Worm (Caenorhabditis elegans): ENCODE measurements around the gene srx-19.

Gene srx-19

DNA sequence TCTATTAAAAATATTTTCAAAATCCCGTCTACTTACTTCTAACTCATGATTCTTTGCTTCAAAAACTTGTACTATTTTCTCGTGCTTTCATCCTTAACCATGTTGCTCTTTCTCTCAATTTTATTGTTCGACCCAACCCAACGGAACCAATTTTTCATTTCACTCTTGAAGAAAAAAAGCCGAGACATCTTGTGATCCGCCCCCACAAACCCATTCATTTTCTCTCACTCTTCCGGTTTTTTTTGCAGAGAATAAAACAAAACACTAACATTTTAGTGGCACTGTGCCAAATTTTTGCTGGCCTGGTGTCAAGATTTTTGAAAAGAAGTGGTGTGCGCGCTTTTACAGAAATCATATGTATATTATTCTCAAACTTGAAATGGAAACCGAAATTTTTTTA, 36.3 kb upstream of the srx-19 start:
- TF ChIP-seq hnd-1 (tag; optimal IDR thresholded peaks at IDR 0.05) (no peak), ets-7 (tag; optimal IDR thresholded peaks at IDR 0.05) (no peak), ama-1 (optimal IDR thresholded peaks at IDR 0.05) (no peak), hmbx-1 (tag; optimal IDR thresholded peaks at IDR 0.05) (no peak), flt-1 (GFP tag; IDR thresholded peaks at IDR 0.05) (no peak), ceh-36 (tag; optimal IDR thresholded peaks at IDR 0.05) (no peak), tbx-37 (GFP tag; conservative IDR thresholded peaks at IDR 0.05) (no peak), scrt-1 (GFP tag; IDR thresholded peaks at IDR 0.05) (no peak), ceh-13 (GFP tag; optimal IDR thresholded peaks at IDR 0.05) (no peak), tbx-11 (GFP tag; IDR thresholded peaks at IDR 0.05) (no peak), tra-4 (tag; optimal IDR thresholded peaks at IDR 0.05) (no peak), sea-1 (GFP tag; conservative IDR thresholded peaks at IDR 0.05) (no peak), B0310.2 (tag; optimal IDR thresholded peaks at IDR 0.05) (no peak), F13C5.2 (tag; optimal IDR thresholded peaks at IDR 0.05) (no peak), hmg-4 (GFP tag; optimal IDR thresholded peaks at IDR 0.05) (no peak)

DNA sequence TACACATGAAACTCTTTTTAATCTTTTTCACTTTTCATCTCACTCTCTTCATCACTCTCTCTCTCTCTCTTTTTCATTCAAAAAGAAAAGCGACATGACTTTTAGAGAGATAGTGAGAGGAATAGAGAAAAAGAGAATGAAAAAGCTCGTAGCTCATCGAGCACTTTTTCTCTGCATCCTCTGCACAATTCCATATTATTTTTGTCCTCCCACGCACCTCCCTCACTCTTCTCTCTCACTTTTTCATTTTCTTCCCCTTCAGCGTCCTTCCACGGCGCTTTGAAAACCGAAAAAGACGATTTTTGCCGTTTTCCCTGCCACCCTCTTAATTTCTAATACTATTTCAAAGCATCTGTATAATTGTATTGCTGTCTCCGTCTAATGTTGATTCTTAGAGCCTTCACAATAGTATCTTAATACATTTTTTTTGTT, 34.0 kb upstream of the srx-19 start:
- TF ChIP-seq ceh-13 (GFP tag; optimal IDR thresholded peaks at IDR 0.05) = no peak
- TF ChIP-seq aly-1 (tag; optimal IDR thresholded peaks at IDR 0.05) = no peak
- no peak for TF ChIP-seq scrt-1 (GFP tag; IDR thresholded peaks at IDR 0.05)
- no peak for TF ChIP-seq ama-1 (optimal IDR thresholded peaks at IDR 0.05)
- TF ChIP-seq pes-1 (GFP tag; IDR thresholded peaks at IDR 0.05) = no peak
- no peak for TF ChIP-seq tbx-37 (GFP tag; conservative IDR thresholded peaks at IDR 0.05)
- TF ChIP-seq B0310.2 (tag; optimal IDR thresholded peaks at IDR 0.05) = no peak

DNA sequence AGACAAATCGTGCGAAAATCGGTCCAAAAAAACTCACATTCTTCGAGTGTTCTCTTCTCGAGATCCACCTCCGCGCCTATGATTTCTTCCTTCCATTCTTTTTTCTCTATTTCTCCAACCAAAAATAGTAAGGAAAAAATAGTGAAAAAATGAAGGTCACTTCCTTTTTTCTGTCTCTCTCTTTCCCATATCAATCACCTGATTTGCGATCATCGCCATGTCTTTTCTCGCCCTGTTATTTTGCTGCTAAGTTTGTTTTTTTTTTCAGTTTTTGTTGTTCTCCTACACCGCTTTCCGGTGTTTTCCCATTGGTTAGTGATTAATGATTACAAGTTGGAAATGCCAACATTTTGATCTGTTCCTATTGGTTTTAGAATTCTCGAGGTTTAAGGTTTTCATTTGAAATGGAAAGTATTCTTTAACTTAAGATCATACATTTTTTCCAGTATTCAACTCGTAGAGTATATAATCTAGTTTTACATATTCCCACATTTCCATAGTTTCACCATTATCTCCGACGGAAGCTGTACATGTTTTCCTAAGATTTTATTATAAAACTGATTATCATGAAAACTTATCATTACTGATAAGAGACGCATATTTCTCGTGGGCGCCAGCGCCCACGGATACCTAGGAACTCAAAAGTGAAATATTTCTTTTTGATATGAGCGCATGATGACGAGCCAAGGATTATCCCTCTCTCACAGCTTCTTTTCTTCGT, 31.3 kb upstream of the srx-19 start:
- no peak for TF ChIP-seq ceh-13 (GFP tag; optimal IDR thresholded peaks at IDR 0.05)
- no peak for TF ChIP-seq F13C5.2 (tag; optimal IDR thresholded peaks at IDR 0.05)
- no peak for TF ChIP-seq hmbx-1 (tag; optimal IDR thresholded peaks at IDR 0.05)
- no peak for TF ChIP-seq tbx-37 (GFP tag; conservative IDR thresholded peaks at IDR 0.05)
- TF ChIP-seq hnd-1 (tag; optimal IDR thresholded peaks at IDR 0.05) = no peak
- TF ChIP-seq sea-1 (GFP tag; conservative IDR thresholded peaks at IDR 0.05) = no peak
- TF ChIP-seq flt-1 (GFP tag; IDR thresholded peaks at IDR 0.05) = no peak
- no peak for TF ChIP-seq aly-1 (tag; optimal IDR thresholded peaks at IDR 0.05)
- no peak for TF ChIP-seq ama-1 (optimal IDR thresholded peaks at IDR 0.05)
- TF ChIP-seq pes-1 (GFP tag; IDR thresholded peaks at IDR 0.05) = no peak
- no peak for TF ChIP-seq tbx-11 (GFP tag; IDR thresholded peaks at IDR 0.05)
- no peak for TF ChIP-seq B0310.2 (tag; optimal IDR thresholded peaks at IDR 0.05)
- TF ChIP-seq scrt-1 (GFP tag; IDR thresholded peaks at IDR 0.05) = no peak
- TF ChIP-seq hmg-4 (GFP tag; optimal IDR thresholded peaks at IDR 0.05) = no peak
- TF ChIP-seq tra-4 (tag; optimal IDR thresholded peaks at IDR 0.05) = no peak
- no peak for TF ChIP-seq ets-7 (tag; optimal IDR thresholded peaks at IDR 0.05)
- TF ChIP-seq ceh-36 (tag; optimal IDR thresholded peaks at IDR 0.05) = no peak

DNA sequence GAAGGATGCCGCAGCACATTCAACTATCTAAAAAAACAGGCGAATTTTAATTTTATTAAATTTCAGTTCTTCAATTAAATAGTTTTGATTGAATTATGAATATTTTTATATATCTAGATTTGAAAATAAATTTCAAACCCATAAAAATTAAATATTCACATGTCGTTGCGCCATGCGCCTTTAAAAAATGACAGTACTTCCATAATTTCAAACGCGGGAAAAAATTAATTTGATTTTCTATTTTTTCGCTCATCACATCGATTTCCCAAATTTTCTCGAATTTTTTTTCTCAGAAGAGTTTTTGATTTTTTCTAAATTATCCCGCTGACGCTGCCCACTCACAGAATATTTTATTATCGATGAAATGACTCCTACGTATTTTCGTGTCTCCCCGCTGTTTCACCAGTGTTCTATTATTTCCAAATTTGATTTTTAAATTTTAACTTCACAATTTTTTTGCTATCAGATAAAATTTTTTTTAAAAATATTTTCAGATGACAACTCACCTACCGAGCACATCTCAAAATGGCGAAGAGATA, 30.5 kb upstream of the srx-19 start, which contains the start of gene lip-1:
Gene lip-1 (plus strand): TSS at position 489 of the 539 bp plus-strand sequence.
- TF ChIP-seq tbx-11 (GFP tag; IDR thresholded peaks at IDR 0.05) (no peak), flt-1 (GFP tag; IDR thresholded peaks at IDR 0.05) (no peak), F13C5.2 (tag; optimal IDR thresholded peaks at IDR 0.05) (no peak), tbx-37 (GFP tag; conservative IDR thresholded peaks at IDR 0.05) (no peak), ets-7 (tag; optimal IDR thresholded peaks at IDR 0.05) (no peak), sea-1 (GFP tag; conservative IDR thresholded peaks at IDR 0.05) (no peak), hmg-4 (GFP tag; optimal IDR thresholded peaks at IDR 0.05) (no peak), scrt-1 (GFP tag; IDR thresholded peaks at IDR 0.05) (no peak), pes-1 (GFP tag; IDR thresholded peaks at IDR 0.05) (no peak), hnd-1 (tag; optimal IDR thresholded peaks at IDR 0.05) (no peak), aly-1 (tag; optimal IDR thresholded peaks at IDR 0.05) (no peak), ceh-13 (GFP tag; optimal IDR thresholded peaks at IDR 0.05) (no peak), ceh-36 (tag; optimal IDR thresholded peaks at IDR 0.05) (no peak), B0310.2 (tag; optimal IDR thresholded peaks at IDR 0.05) (no peak), ama-1 (optimal IDR thresholded peaks at IDR 0.05) (no peak), tra-4 (tag; optimal IDR thresholded peaks at IDR 0.05) (no peak), hmbx-1 (tag; optimal IDR thresholded peaks at IDR 0.05) (no peak)

DNA sequence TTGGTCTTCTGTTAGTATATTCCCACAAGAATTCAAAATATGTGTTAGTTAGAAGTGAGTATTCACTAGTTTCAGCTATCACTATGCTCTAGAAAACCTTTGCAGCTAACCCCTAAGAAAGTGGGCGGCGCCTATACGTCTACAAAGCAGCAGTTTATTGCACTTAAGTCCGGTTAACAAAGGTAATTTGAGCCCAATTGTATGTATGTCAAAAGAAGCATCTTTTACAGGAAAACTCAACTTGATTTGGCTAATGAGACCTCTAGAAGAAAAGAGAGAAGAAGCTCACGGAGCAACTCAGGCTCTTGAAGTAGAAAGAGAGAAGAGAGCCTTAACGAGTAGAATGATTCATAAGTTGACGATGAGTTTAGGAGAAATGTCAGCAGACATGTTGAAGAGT, 20.3 kb upstream of the srx-19 start:
- TF ChIP-seq tbx-37 (GFP tag; conservative IDR thresholded peaks at IDR 0.05) = no peak
- no peak for TF ChIP-seq ceh-13 (GFP tag; optimal IDR thresholded peaks at IDR 0.05)
- no peak for TF ChIP-seq ama-1 (optimal IDR thresholded peaks at IDR 0.05)
- TF ChIP-seq hmbx-1 (tag; optimal IDR thresholded peaks at IDR 0.05) = no peak
- TF ChIP-seq B0310.2 (tag; optimal IDR thresholded peaks at IDR 0.05) = no peak
- TF ChIP-seq pes-1 (GFP tag; IDR thresholded peaks at IDR 0.05) = no peak
- no peak for TF ChIP-seq ets-7 (tag; optimal IDR thresholded peaks at IDR 0.05)
- no peak for TF ChIP-seq ceh-36 (tag; optimal IDR thresholded peaks at IDR 0.05)
- no peak for TF ChIP-seq flt-1 (GFP tag; IDR thresholded peaks at IDR 0.05)
- no peak for TF ChIP-seq hmg-4 (GFP tag; optimal IDR thresholded peaks at IDR 0.05)
- TF ChIP-seq F13C5.2 (tag; optimal IDR thresholded peaks at IDR 0.05) = no peak

DNA sequence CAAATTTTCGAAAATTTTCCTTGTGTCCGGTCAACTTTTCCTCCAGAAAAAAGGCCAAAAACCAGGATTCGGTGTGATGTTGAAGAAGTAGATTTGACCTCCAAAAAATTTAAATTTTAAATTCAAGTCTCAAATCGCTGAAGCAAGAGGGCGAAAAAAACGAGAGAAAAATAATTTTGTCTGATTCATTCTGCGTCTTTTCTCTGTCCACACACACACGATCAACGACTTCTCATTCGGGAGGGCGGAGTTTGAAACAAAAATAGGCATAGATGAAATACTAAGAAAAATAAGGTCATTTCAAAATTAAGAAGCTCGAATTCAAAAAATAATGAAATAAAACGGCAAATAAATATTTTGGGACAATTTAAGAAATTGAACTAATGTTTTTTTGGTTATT, 13.8 kb upstream of the srx-19 start, which contains the start of gene R13H7.2:
Gene R13H7.2 (minus strand): TSS at position 101 of the 400 bp plus-strand sequence.
- TF ChIP-seq tbx-37 (GFP tag; conservative IDR thresholded peaks at IDR 0.05) = no peak
- no peak for TF ChIP-seq ceh-13 (GFP tag; optimal IDR thresholded peaks at IDR 0.05)
- no peak for TF ChIP-seq ets-7 (tag; optimal IDR thresholded peaks at IDR 0.05)
- no peak for TF ChIP-seq F13C5.2 (tag; optimal IDR thresholded peaks at IDR 0.05)
- TF ChIP-seq hmbx-1 (tag; optimal IDR thresholded peaks at IDR 0.05) = no peak
- no peak for TF ChIP-seq aly-1 (tag; optimal IDR thresholded peaks at IDR 0.05)
- no peak for TF ChIP-seq ama-1 (optimal IDR thresholded peaks at IDR 0.05)
- no peak for TF ChIP-seq tbx-11 (GFP tag; IDR thresholded peaks at IDR 0.05)
- no peak for TF ChIP-seq ceh-36 (tag; optimal IDR thresholded peaks at IDR 0.05)
- TF ChIP-seq hmg-4 (GFP tag; optimal IDR thresholded peaks at IDR 0.05) = no peak
- TF ChIP-seq hnd-1 (tag; optimal IDR thresholded peaks at IDR 0.05) = no peak
- TF ChIP-seq B0310.2 (tag; optimal IDR thresholded peaks at IDR 0.05) = no peak
- TF ChIP-seq tra-4 (tag; optimal IDR thresholded peaks at IDR 0.05) = no peak
- no peak for TF ChIP-seq scrt-1 (GFP tag; IDR thresholded peaks at IDR 0.05)
- no peak for TF ChIP-seq pes-1 (GFP tag; IDR thresholded peaks at IDR 0.05)
- no peak for TF ChIP-seq flt-1 (GFP tag; IDR thresholded peaks at IDR 0.05)
- TF ChIP-seq sea-1 (GFP tag; conservative IDR thresholded peaks at IDR 0.05) = no peak

All from whole organism, early embryonic.